Worm (Caenorhabditis elegans) whole organism, L3 larva: ENCODE measurements around the gene ddo-2.
A peak's percentile ranks its signal among the peaks of the same experiment; 100 is the strongest.

Experiments used
- R02D3.7 ChIP-seq: fragments of 150-350 bp; optimal IDR thresholded peaks from 2 replicates; lab custom pipeline; 2014; ENCODE audit warnings: missing biosample characterization, missing genetic modification characterization
- ceh-16 ChIP-seq: sonication (generic microtip); optimal IDR thresholded peaks from 2 replicates; lab custom pipeline; 2017; ENCODE audit warnings: missing biosample characterization, missing genetic modification characterization
- ceh-28 ChIP-seq: fragments of 150-350 bp; optimal IDR thresholded peaks from 2 replicates; lab custom pipeline; 2014; ENCODE audit warnings: missing biosample characterization, missing genetic modification reagents, missing genetic modification characterization
- ceh-82 ChIP-seq: fragments of 150-350 bp; optimal IDR thresholded peaks from 2 replicates; lab custom pipeline; 2014; ENCODE audit warnings: missing biosample characterization, missing genetic modification characterization
- ceh-9 ChIP-seq: sonication (generic microtip); optimal IDR thresholded peaks from 2 replicates; lab custom pipeline; 2018; ENCODE audit warnings: missing biosample characterization, missing genetic modification characterization
- daf-12 ChIP-seq: fragments of 150-350 bp; optimal IDR thresholded peaks from 2 replicates; lab custom pipeline; 2014; ENCODE audit warnings: missing biosample characterization, missing genetic modification reagents, missing genetic modification characterization
- elt-1 ChIP-seq: fragments of 150-350 bp; optimal IDR thresholded peaks from 2 replicates; lab custom pipeline; 2014; ENCODE audit warnings: missing biosample characterization, missing genetic modification characterization
- elt-2 ChIP-seq: sonication (generic microtip); optimal IDR thresholded peaks from 2 replicates; lab custom pipeline; 2016; ENCODE audit warnings: missing genetic modification reagents, mild to moderate bottlenecking, missing genetic modification characterization, missing compliant biosample characterization
- elt-3 ChIP-seq, 3 experiments: fragments of 150-350 bp in 1 of 3; sonication (generic microtip) in 2 of 3; optimal IDR thresholded peaks; 2 replicates in 2 of 3; 4 replicates in 1 of 3; lab custom pipeline; 2014 to 2017; ENCODE audit warnings: missing biosample characterization in 3 of 3, missing genetic modification characterization in 3 of 3
- eor-1 ChIP-seq, 2 experiments: fragments of 150-350 bp; optimal IDR thresholded peaks; 2 replicates each; lab custom pipeline; 2014 to 2018; ENCODE audit warnings: missing biosample characterization in 2 of 2, missing genetic modification characterization in 2 of 2
- fkh-2 ChIP-seq: fragments of 150-350 bp; optimal IDR thresholded peaks from 2 replicates; lab custom pipeline; 2014; ENCODE audit warnings: missing biosample characterization, missing genetic modification reagents, missing genetic modification characterization
- fos-1 ChIP-seq: fragments of 150-350 bp; optimal IDR thresholded peaks from 2 replicates; lab custom pipeline; 2014; ENCODE audit warnings: missing biosample characterization, missing genetic modification characterization
- lin-15B ChIP-seq: fragments of 150-350 bp; optimal IDR thresholded peaks from 2 replicates; lab custom pipeline; 2014; ENCODE audit warnings: missing biosample characterization, missing genetic modification characterization
- lin-39 ChIP-seq: fragments of 150-350 bp; optimal IDR thresholded peaks from 2 replicates; lab custom pipeline; 2018; ENCODE audit warnings: missing biosample characterization, missing genetic modification reagents, missing genetic modification characterization
- nfya-1 ChIP-seq: sonication (generic microtip); optimal IDR thresholded peaks from 2 replicates; lab custom pipeline; 2017; ENCODE audit warnings: missing genetic modification characterization, mild to moderate bottlenecking, missing compliant biosample characterization, antibody characterized with exemption, moderate library complexity; ENCODE audit not compliant: insufficient read depth
- nhr-12 ChIP-seq: fragments of 150-350 bp; optimal IDR thresholded peaks from 2 replicates; lab custom pipeline; 2014; ENCODE audit warnings: missing biosample characterization, missing genetic modification characterization
- nhr-23 ChIP-seq: fragments of 150-350 bp; optimal IDR thresholded peaks from 2 replicates; lab custom pipeline; 2014; ENCODE audit warnings: missing biosample characterization, missing genetic modification reagents, missing genetic modification characterization
- nhr-237 ChIP-seq: fragments of 150-350 bp; optimal IDR thresholded peaks from 2 replicates; lab custom pipeline; 2014; ENCODE audit warnings: missing biosample characterization, missing genetic modification characterization
- nhr-25 ChIP-seq: sonication (generic microtip); optimal IDR thresholded peaks from 2 replicates; lab custom pipeline; 2017; ENCODE audit warnings: missing biosample characterization, missing genetic modification characterization
- nhr-28 ChIP-seq: fragments of 150-350 bp; optimal IDR thresholded peaks from 2 replicates; lab custom pipeline; 2014; ENCODE audit warnings: missing biosample characterization, missing genetic modification characterization
- nhr-43 ChIP-seq: sonication (generic microtip); optimal IDR thresholded peaks from 2 replicates; lab custom pipeline; 2016; ENCODE audit warnings: mild to moderate bottlenecking, missing genetic modification characterization, missing compliant biosample characterization; ENCODE audit not compliant: poor library complexity, severe bottlenecking
- pha-4 ChIP-seq: fragments of 150-350 bp; optimal IDR thresholded peaks from 2 replicates; lab custom pipeline; 2014; ENCODE audit warnings: missing biosample characterization, missing genetic modification reagents, missing genetic modification characterization
- pqm-1 ChIP-seq: fragments of 150-350 bp; optimal IDR thresholded peaks from 2 replicates; lab custom pipeline; 2017; ENCODE audit warnings: missing biosample characterization, missing genetic modification characterization, inconsistent platforms
- skn-1 ChIP-seq: fragments of 150-350 bp; optimal IDR thresholded peaks from 2 replicates; lab custom pipeline; 2014; ENCODE audit warnings: missing biosample characterization, missing genetic modification characterization
- snpc-4 ChIP-seq: fragments of 150-350 bp; optimal IDR thresholded peaks from 2 replicates; lab custom pipeline; 2014; ENCODE audit warnings: missing biosample characterization, missing genetic modification characterization
- tbx-2 ChIP-seq: sonication (generic microtip); optimal IDR thresholded peaks from 2 replicates; lab custom pipeline; 2016; ENCODE audit warnings: mild to moderate bottlenecking, missing genetic modification characterization, missing compliant biosample characterization
- zag-1 ChIP-seq: fragments of 150-350 bp; optimal IDR thresholded peaks from 2 replicates; lab custom pipeline; 2014; ENCODE audit warnings: missing biosample characterization, missing genetic modification characterization
- ztf-11 ChIP-seq: fragments of 150-350 bp; optimal IDR thresholded peaks from 2 replicates; lab custom pipeline; 2014; ENCODE audit warnings: missing biosample characterization, missing genetic modification characterization
- ztf-4 ChIP-seq: fragments of 150-350 bp; optimal IDR thresholded peaks from 2 replicates; lab custom pipeline; 2014; ENCODE audit warnings: missing biosample characterization, missing genetic modification characterization

Gene ddo-2

ce11 chrV:7395359-7395758, 40.1 kb downstream of the ddo-2 start, which contains the start of gene srx-9:
Gene srx-9, minus strand, starts transcription at chrV:7395459.
- no peak for TF ChIP-seq elt-3 (tag; optimal IDR thresholded peaks at IDR 0.05; lab: Kevin White, UChicago)
- TF ChIP-seq skn-1 = no peak
- TF ChIP-seq fos-1 (tag; lab: Kevin White, UChicago) = no peak
- TF ChIP-seq nhr-12 (tag; lab: Kevin White, UChicago) = no peak
- TF ChIP-seq ztf-11 (tag; lab: Kevin White, UChicago) = no peak
- TF ChIP-seq zag-1 = no peak
- no peak for TF ChIP-seq ceh-82 (tag; lab: Kevin White, UChicago)
- no peak for TF ChIP-seq ceh-16 (tag; lab: Kevin White, UChicago)
- TF ChIP-seq nhr-25 (tag; lab: Kevin White, UChicago) = no peak
- no peak for TF ChIP-seq tbx-2 (tag; lab: Kevin White, UChicago)
- TF ChIP-seq nhr-23 (tag; lab: Kevin White, UChicago) = no peak

DNA sequence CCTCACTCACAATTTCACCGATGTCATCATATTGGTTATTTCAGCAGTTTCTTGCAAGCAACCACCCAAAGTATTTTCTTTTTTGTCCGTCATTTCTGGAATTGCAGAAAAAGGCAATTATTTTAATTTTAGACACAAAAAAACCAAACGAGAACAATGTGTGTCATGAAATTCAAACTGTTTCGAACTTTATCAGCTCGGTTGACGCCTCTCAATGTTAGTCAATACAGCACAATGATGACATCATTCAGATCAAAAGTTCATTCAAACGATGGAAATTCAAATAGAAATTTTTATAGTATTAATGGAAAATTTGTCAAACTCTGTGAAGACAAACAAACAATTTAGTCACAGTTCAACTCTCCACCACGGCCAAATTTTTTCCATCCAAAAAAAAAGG, 43.6 kb downstream of the ddo-2 start, which contains the start of gene fbxa-105:
fbxa-105 (minus strand) TSS at position 97 of the 400 bp plus-strand sequence.
- TF ChIP-seq pha-4 (tag; lab: Kevin White, UChicago) = peak; percentile 48
- TF ChIP-seq elt-2 = peak; percentile 60
- TF ChIP-seq elt-1 (tag; lab: Kevin White, UChicago) = no peak
- peak; percentile 9 for TF ChIP-seq pqm-1 (tag; lab: Kevin White, UChicago)
- TF ChIP-seq R02D3.7 (tag; lab: Kevin White, UChicago) = no peak

DNA sequence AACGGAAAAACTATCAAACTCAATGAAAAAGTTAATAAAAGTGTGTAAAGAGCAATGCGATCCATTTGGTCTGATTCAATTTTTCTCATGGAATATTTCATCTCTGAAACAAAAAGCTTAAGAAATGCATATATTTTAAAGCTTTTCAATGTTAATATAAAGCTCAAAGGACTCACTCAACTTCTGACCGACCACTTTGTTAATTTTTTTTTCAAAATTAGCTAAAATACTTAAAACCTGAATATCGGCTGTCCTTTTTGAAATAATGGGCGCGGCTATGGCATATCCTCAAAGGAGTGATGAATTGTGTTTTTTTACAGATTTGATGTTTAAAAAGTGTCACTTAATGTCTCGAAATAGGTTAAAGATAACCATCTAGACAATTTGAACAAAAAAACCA, 45.7 kb downstream of the ddo-2 start, which contains the start of gene C02H6.1:
C02H6.1 (minus strand) TSS at position 101 of the 400 bp plus-strand sequence.
- TF ChIP-seq nhr-12 (tag; lab: Kevin White, UChicago) (no peak), eor-1 (tag; optimal IDR thresholded peaks at IDR 0.05; lab: Kevin White, UChicago) (no peak), nhr-43 (no peak), nhr-237 (tag; lab: Kevin White, UChicago) (no peak), lin-39 (tag; lab: Kevin White, UChicago) (no peak), nhr-25 (tag; lab: Kevin White, UChicago) (no peak), lin-15B (tag; lab: Kevin White, UChicago) (no peak), snpc-4 (tag; lab: Kevin White, UChicago) (no peak), ceh-9 (tag; lab: Kevin White, UChicago) (no peak), elt-1 (tag; lab: Kevin White, UChicago) (no peak), ztf-4 (tag; lab: Kevin White, UChicago) (no peak), nhr-28 (tag; lab: Kevin White, UChicago) (no peak)
- TF ChIP-seq, all 47 proteins: peak for 0

ce11 chrV:7387755-7388154, 47.8 kb downstream of the ddo-2 start, which contains the start of gene C02H6.3:
Gene C02H6.3, minus strand, starts transcription at chrV:7387855.
- TF ChIP-seq ceh-28 = no peak
- TF ChIP-seq pqm-1 (tag; lab: Kevin White, UChicago) = no peak
- no peak for TF ChIP-seq fkh-2 (tag; lab: Kevin White, UChicago)
- no peak for TF ChIP-seq nfya-1 (tag; lab: Kevin White, UChicago)
- TF ChIP-seq nhr-12 (tag; lab: Kevin White, UChicago) = no peak
- TF ChIP-seq elt-1 (tag; lab: Kevin White, UChicago) = no peak
- TF ChIP-seq eor-1 (tag; optimal IDR thresholded peaks at IDR 0.05; lab: Kevin White, UChicago) = no peak
- no peak for TF ChIP-seq ceh-9 (tag; lab: Kevin White, UChicago)
- no peak for TF ChIP-seq ztf-4 (tag; lab: Kevin White, UChicago)
- TF ChIP-seq pha-4 (tag; lab: Kevin White, UChicago) = no peak
- TF ChIP-seq elt-2 = no peak
- no peak for TF ChIP-seq lin-39 (tag; lab: Kevin White, UChicago)
- TF ChIP-seq R02D3.7 (tag; lab: Kevin White, UChicago) = no peak

- no peak for TF ChIP-seq daf-12 (tag; lab: Kevin White, UChicago)
- peak; percentile 1 for TF ChIP-seq pha-4 (tag; lab: Kevin White, UChicago)
Measured at ce11 chrV:7386052-7386573, 49.4 kb downstream of the ddo-2 start, which contains the start of gene srp-6. Gene srp-6, minus strand, starts transcription at chrV:7386102.
